Fruit fly (Drosophila melanogaster) whole organism, embryonic: ENCODE results near the gene CG31076.

Experiments
- Atf6 ChIP-seq: fragments of 200-800 bp; sonication (Bioruptor generic); IDR thresholded peaks from 2 replicates; pipeline ENCODE4 v1.3.6; 2022; ENCODE audit warnings: missing biosample characterization, missing genetic modification characterization
- CG11696 ChIP-seq: fragments of 200-800 bp; sonication (Bioruptor generic); IDR thresholded peaks from 2 replicates; pipeline ENCODE4 v1.3.6; 2022; ENCODE audit warnings: missing biosample characterization, missing genetic modification characterization
- CG12219 ChIP-seq: fragments of 200-800 bp; sonication (Bioruptor generic); optimal IDR thresholded peaks from 3 replicates; lab custom pipeline; 2018; ENCODE audit warnings: missing biosample characterization, mild to moderate bottlenecking, missing genetic modification characterization
- CG15479 ChIP-seq: fragments of 200-800 bp; sonication (Bioruptor generic); optimal IDR thresholded peaks from 3 replicates; lab custom pipeline; 2019; ENCODE audit warnings: missing biosample characterization, mild to moderate bottlenecking, missing genetic modification characterization, moderate library complexity
- CG15514 ChIP-seq: fragments of 200-800 bp; sonication (Bioruptor generic); optimal IDR thresholded peaks from 3 replicates; lab custom pipeline; 2017; ENCODE audit warnings: missing biosample characterization, missing genetic modification characterization, mild to moderate bottlenecking, moderate library complexity, missing genetic modification reagents
- CG15696 ChIP-seq: fragments of 200-800 bp; sonication (Bioruptor generic); optimal IDR thresholded peaks from 2 replicates; lab custom pipeline; 2019; ENCODE audit warnings: missing biosample characterization, mild to moderate bottlenecking, missing genetic modification characterization, moderate library complexity
- CG17328 ChIP-seq: fragments of 200-800 bp; sonication (Bioruptor generic); IDR thresholded peaks from 2 replicates; pipeline ENCODE4 v1.3.6; 2022; ENCODE audit warnings: missing biosample characterization, missing genetic modification characterization
- CG2199 ChIP-seq: fragments of 200-800 bp; sonication (Bioruptor generic); IDR thresholded peaks from 3 replicates; pipeline ENCODE4 v1.3.6; 2022; ENCODE audit warnings: missing biosample characterization, missing genetic modification characterization
- CG2678 ChIP-seq: fragments of 200-800 bp; sonication (Bioruptor generic); optimal IDR thresholded peaks from 3 replicates; lab custom pipeline; 2019; ENCODE audit warnings: missing biosample characterization, mild to moderate bottlenecking, missing genetic modification characterization, moderate library complexity
- CG30403 ChIP-seq: fragments of 200-800 bp; sonication (Bioruptor generic); optimal IDR thresholded peaks from 3 replicates; lab custom pipeline; 2016; ENCODE audit warnings: missing biosample characterization, missing genetic modification characterization
- CG5180 ChIP-seq: fragments of 200-800 bp; sonication (Bioruptor generic); optimal IDR thresholded peaks from 3 replicates; lab custom pipeline; 2017; ENCODE audit warnings: missing biosample characterization, missing genetic modification characterization, mild to moderate bottlenecking, moderate library complexity, missing genetic modification reagents
- CG6272 ChIP-seq: fragments of 200-800 bp; sonication (Bioruptor generic); IDR thresholded peaks from 2 replicates; pipeline ENCODE4 v1.3.6; 2022; ENCODE audit warnings: missing biosample characterization, missing genetic modification characterization
- CG7271 ChIP-seq: fragments of 200-800 bp; sonication (Bioruptor generic); optimal IDR thresholded peaks from 2 replicates; lab custom pipeline; 2018; ENCODE audit warnings: missing biosample characterization, mild to moderate bottlenecking, missing genetic modification characterization, moderate library complexity
- CG7786 ChIP-seq: fragments of 200-800 bp; sonication (Bioruptor generic); optimal IDR thresholded peaks from 2 replicates; lab custom pipeline; 2016; ENCODE audit warnings: missing biosample characterization, missing genetic modification characterization
- CG9932 ChIP-seq: fragments of 200-800 bp; sonication (Bioruptor generic); IDR thresholded peaks from 2 replicates; pipeline ENCODE4 v1.3.6; 2022; ENCODE audit warnings: missing biosample characterization, missing genetic modification characterization
- Camta ChIP-seq: fragments of 200-800 bp; sonication (Bioruptor generic); optimal IDR thresholded peaks from 2 replicates; lab custom pipeline; 2016; ENCODE audit warnings: missing biosample characterization, missing genetic modification characterization
- Dll ChIP-seq: fragments of 200-800 bp; sonication (Bioruptor generic); IDR thresholded peaks from 4 replicates; pipeline ENCODE4 v1.3.6; 2022; ENCODE audit warnings: missing biosample characterization, missing genetic modification characterization; ENCODE audit not compliant: partially characterized antibody
- Eip74EF ChIP-seq, 2 experiments: fragments of 200-800 bp in 1 of 2; fragments of >200 bp in 1 of 2; sonication (Bioruptor generic) in 1 of 2; optimal IDR thresholded peaks; 2 replicates each; lab custom pipeline; 2017 to 2019; ENCODE audit warnings: missing biosample characterization in 2 of 2, missing genetic modification characterization in 2 of 2, mild to moderate bottlenecking in 1 of 2, moderate library complexity in 1 of 2
- H15 ChIP-seq: fragments of 200-800 bp; sonication (Bioruptor generic); IDR thresholded peaks from 3 replicates; pipeline ENCODE4 v1.3.6; 2022; ENCODE audit warnings: missing biosample characterization, missing genetic modification characterization
- Jarid2 ChIP-seq: fragments of 200-800 bp; sonication (Bioruptor generic); optimal IDR thresholded peaks from 3 replicates; lab custom pipeline; 2017; ENCODE audit warnings: mild to moderate bottlenecking, missing biosample characterization, missing genetic modification reagents, missing genetic modification characterization
- Med ChIP-seq: fragments of 200-800 bp; sonication (Bioruptor generic); peaks from one replicate; lab custom pipeline; 2016; ENCODE audit warnings: missing biosample characterization, missing genetic modification characterization, mild to moderate bottlenecking, inconsistent platforms, moderate library complexity
- Rfx ChIP-seq: fragments of 200-800 bp; sonication (Bioruptor generic); IDR thresholded peaks from 2 replicates; pipeline ENCODE4 v1.3.6; 2022; ENCODE audit warnings: missing biosample characterization, missing genetic modification characterization
- Scr ChIP-seq: fragments of 200-800 bp; sonication (Bioruptor generic); IDR thresholded peaks from 2 replicates; pipeline ENCODE4 v1.3.6; 2022; ENCODE audit warnings: missing biosample characterization, missing genetic modification characterization; ENCODE audit not compliant: partially characterized antibody
- Sin3A ChIP-seq: fragments of >200 bp; optimal IDR thresholded peaks from 2 replicates; lab custom pipeline; 2018
- chinmo ChIP-seq: fragments of 200-800 bp; sonication (Bioruptor generic); IDR thresholded peaks from 4 replicates; pipeline ENCODE4 v1.3.6; 2022; ENCODE audit warnings: missing biosample characterization, missing genetic modification characterization; ENCODE audit not compliant: partially characterized antibody
- crp ChIP-seq, 2 experiments: fragments of 200-800 bp; sonication (Bioruptor generic); optimal IDR thresholded peaks; 2 replicates in 1 of 2; 3 replicates in 1 of 2; lab custom pipeline; 2017; ENCODE audit warnings: missing biosample characterization in 2 of 2, missing genetic modification characterization in 2 of 2, mild to moderate bottlenecking in 1 of 2, moderate library complexity in 1 of 2
- en ChIP-seq: fragments of 200-800 bp; sonication (Bioruptor generic); optimal IDR thresholded peaks from 2 replicates; lab custom pipeline; 2016; ENCODE audit warnings: missing biosample characterization, missing genetic modification characterization
- esg ChIP-seq: fragments of 200-800 bp; sonication (Bioruptor generic); conservative IDR thresholded peaks from 2 replicates; pipeline ENCODE4 v1.3.6; 2022; ENCODE audit warnings: missing biosample characterization, missing genetic modification characterization
- exex ChIP-seq: fragments of 200-800 bp; sonication (Bioruptor generic); optimal IDR thresholded peaks from 4 replicates; lab custom pipeline; 2018; ENCODE audit warnings: missing biosample characterization, mild to moderate bottlenecking, missing genetic modification characterization, moderate library complexity
- fru ChIP-seq: fragments of >200 bp; optimal IDR thresholded peaks from 2 replicates; lab custom pipeline; 2017
- grn ChIP-seq: fragments of 200-800 bp; sonication (Bioruptor generic); optimal IDR thresholded peaks from 3 replicates; lab custom pipeline; 2017; ENCODE audit warnings: missing biosample characterization, missing genetic modification characterization
- gro ChIP-seq: fragments of 200-800 bp; sonication (Bioruptor generic); optimal IDR thresholded peaks from 2 replicates; lab custom pipeline; 2016; ENCODE audit warnings: missing biosample characterization, missing genetic modification characterization
- gt ChIP-seq: fragments of 200-800 bp; sonication (Bioruptor generic); IDR thresholded peaks from 2 replicates; pipeline ENCODE4 v1.3.6; 2022; ENCODE audit warnings: missing biosample characterization, missing genetic modification characterization
- kay ChIP-seq: fragments of 200-800 bp; sonication (Bioruptor generic); optimal IDR thresholded peaks from 2 replicates; lab custom pipeline; 2016; ENCODE audit warnings: missing biosample characterization, missing genetic modification characterization
- ken ChIP-seq: fragments of 200-800 bp; sonication (Bioruptor generic); IDR thresholded peaks from 3 replicates; pipeline ENCODE4 v1.3.6; 2022; ENCODE audit warnings: missing biosample characterization, missing genetic modification characterization
- mirr ChIP-seq: fragments of 200-800 bp; sonication (Bioruptor generic); optimal IDR thresholded peaks from 3 replicates; lab custom pipeline; 2018; ENCODE audit warnings: missing biosample characterization, mild to moderate bottlenecking, missing genetic modification characterization
- oc ChIP-seq: fragments of 200-800 bp; sonication (Bioruptor generic); optimal IDR thresholded peaks from 2 replicates; lab custom pipeline; 2018; ENCODE audit warnings: missing biosample characterization, mild to moderate bottlenecking, missing genetic modification characterization, moderate library complexity
- pb ChIP-seq: fragments of 200-800 bp; sonication (Bioruptor generic); optimal IDR thresholded peaks from 3 replicates; lab custom pipeline; 2016; ENCODE audit warnings: missing biosample characterization, missing genetic modification characterization
- pho ChIP-seq: fragments of 200-800 bp; sonication (Bioruptor generic); optimal IDR thresholded peaks from 2 replicates; lab custom pipeline; 2016; ENCODE audit warnings: missing biosample characterization, missing genetic modification characterization
- ranshi ChIP-seq: fragments of 200-800 bp; sonication (Bioruptor generic); IDR thresholded peaks from 2 replicates; pipeline ENCODE4 v1.3.6; 2022; ENCODE audit warnings: missing biosample characterization, missing genetic modification characterization
- sd ChIP-seq: fragments of 200-800 bp; sonication (Bioruptor generic); optimal IDR thresholded peaks from 3 replicates; lab custom pipeline; 2018; ENCODE audit warnings: missing biosample characterization, mild to moderate bottlenecking, missing genetic modification characterization, moderate library complexity
- sens ChIP-seq: fragments of 200-800 bp; sonication (Bioruptor generic); peaks from one replicate; lab custom pipeline; 2016; ENCODE audit warnings: missing biosample characterization, missing genetic modification characterization
- sob ChIP-seq: fragments of 200-800 bp; sonication (Bioruptor generic); IDR thresholded peaks from 2 replicates; pipeline ENCODE4 v1.3.6; 2022; ENCODE audit warnings: missing biosample characterization, missing genetic modification characterization
- sqz ChIP-seq: fragments of 200-800 bp; sonication (Bioruptor generic); optimal IDR thresholded peaks from 3 replicates; lab custom pipeline; 2018; ENCODE audit warnings: missing biosample characterization, mild to moderate bottlenecking, missing genetic modification characterization
- ssp ChIP-seq: fragments of 200-800 bp; sonication (Bioruptor generic); IDR thresholded peaks from 2 replicates; pipeline ENCODE4 v1.3.6; 2022; ENCODE audit warnings: missing biosample characterization, missing genetic modification characterization
- tna ChIP-seq: fragments of 200-800 bp; sonication (Bioruptor generic); IDR thresholded peaks from 2 replicates; pipeline ENCODE4 v1.3.6; 2022; ENCODE audit warnings: missing biosample characterization, missing genetic modification characterization; ENCODE audit not compliant: partially characterized antibody
- unc-4 ChIP-seq: fragments of 200-800 bp; sonication (Bioruptor generic); IDR thresholded peaks from 2 replicates; pipeline ENCODE4 v1.3.6; 2022; ENCODE audit warnings: missing biosample characterization, missing genetic modification characterization; ENCODE audit not compliant: partially characterized antibody
- vvl ChIP-seq: fragments of 200-800 bp; sonication (Bioruptor generic); IDR thresholded peaks from 2 replicates; pipeline ENCODE4 v1.3.6; 2022; ENCODE audit warnings: missing biosample characterization, missing genetic modification characterization

The CG31076 gene

DNA sequence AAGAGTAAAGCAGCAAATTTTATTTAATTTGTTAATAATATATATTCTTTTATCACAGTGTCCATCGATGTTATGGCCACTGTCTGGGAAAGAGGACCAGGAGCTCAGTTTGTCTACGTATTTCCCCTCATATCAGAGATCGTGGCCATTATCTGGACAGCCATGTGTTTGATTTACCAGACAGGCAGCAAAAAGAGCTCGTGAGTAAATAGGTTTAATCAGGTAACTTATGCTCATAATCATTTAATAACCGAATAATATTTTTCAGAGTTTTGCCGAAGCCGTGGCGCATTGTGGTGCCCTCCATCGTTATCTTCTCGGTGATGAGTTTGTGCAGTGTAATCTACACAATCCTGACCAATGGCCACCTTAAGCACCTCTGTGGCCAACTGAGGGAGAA lies 5.2 kb downstream of the CG31076 start:
- peak; percentile 77 for TF ChIP-seq exex (tag; lab: Kevin White, UChicago)
- no peak for TF ChIP-seq CG6272 (GFP tag; lab: Robert Waterston, UW)
- no peak for TF ChIP-seq CG7786 (GFP tag; lab: Kevin White, UChicago)
- peak; percentile 52 for TF ChIP-seq grn (GFP tag; lab: Kevin White, UChicago)

DNA sequence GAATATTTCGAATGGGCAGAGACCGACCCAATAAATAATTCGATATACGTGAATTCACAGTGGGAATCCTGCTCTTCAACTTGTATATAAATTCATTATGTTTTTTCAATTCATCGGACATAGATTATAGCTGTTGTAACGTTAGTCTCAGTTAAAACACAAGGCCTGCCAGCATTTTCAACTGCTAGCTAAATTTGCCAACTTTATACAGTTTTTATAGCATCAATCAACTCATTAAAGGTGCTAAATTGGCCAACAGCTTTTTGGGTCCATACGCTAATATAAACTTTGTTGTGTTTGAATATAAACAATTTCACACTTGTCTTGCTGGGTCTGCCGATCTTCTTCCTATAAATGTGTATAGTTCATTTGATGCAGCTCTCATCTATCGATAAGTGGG lies 7.5 kb downstream of the CG31076 start:
- TF ChIP-seq ssp (GFP tag; lab: Robert Waterston, UW): no peak
- TF ChIP-seq ken (GFP tag; lab: Robert Waterston, UW): no peak
- no peak for TF ChIP-seq esg (GFP tag; lab: Robert Waterston, UW)
- no peak for TF ChIP-seq vvl (GFP tag; lab: Robert Waterston, UW)
- peak; percentile 52 for TF ChIP-seq Med (GFP tag; lab: Kevin White, UChicago)
- no peak for TF ChIP-seq crp (GFP tag; optimal IDR thresholded peaks at IDR 0.05; lab: Kevin White, UChicago)
- peak; percentile 62 for TF ChIP-seq gro (GFP tag; lab: Kevin White, UChicago)
- TF ChIP-seq CG17328 (GFP tag; lab: Robert Waterston, UW): no peak
- no peak for TF ChIP-seq unc-4 (GFP tag; lab: Robert Waterston, UW)
- no peak for TF ChIP-seq Dll (GFP tag; lab: Robert Waterston, UW)
- no peak for TF ChIP-seq CG15479 (GFP tag; lab: Kevin White, UChicago)
- peak; percentile 23 for TF ChIP-seq sd (tag; lab: Kevin White, UChicago)
- TF ChIP-seq Atf6 (GFP tag; lab: Robert Waterston, UW): peak; percentile 18; the same call in 1 of the 2 replicates
- TF ChIP-seq chinmo (GFP tag; lab: Robert Waterston, UW): 0 out of 4 replicates have a peak, but pooled peaks have one; percentile 50
- TF ChIP-seq Eip74EF (GFP tag; optimal IDR thresholded peaks at IDR 0.05; lab: Kevin White, UChicago): peak in 1 of 2 experiments; percentile 13
- no peak for TF ChIP-seq pho
- TF ChIP-seq CG11696 (GFP tag; lab: Robert Waterston, UW): no peak
- peak; percentile 17 for TF ChIP-seq CG2678
- no peak for TF ChIP-seq CG7271 (tag; lab: Kevin White, UChicago)
- TF ChIP-seq Scr: no peak
- TF ChIP-seq Camta (GFP tag; lab: Kevin White, UChicago): no peak
- no peak for TF ChIP-seq mirr
- TF ChIP-seq CG30403 (GFP tag; lab: Kevin White, UChicago): no peak
- no peak for TF ChIP-seq sqz (GFP tag; lab: Kevin White, UChicago)
- no peak for TF ChIP-seq CG2199

DNA sequence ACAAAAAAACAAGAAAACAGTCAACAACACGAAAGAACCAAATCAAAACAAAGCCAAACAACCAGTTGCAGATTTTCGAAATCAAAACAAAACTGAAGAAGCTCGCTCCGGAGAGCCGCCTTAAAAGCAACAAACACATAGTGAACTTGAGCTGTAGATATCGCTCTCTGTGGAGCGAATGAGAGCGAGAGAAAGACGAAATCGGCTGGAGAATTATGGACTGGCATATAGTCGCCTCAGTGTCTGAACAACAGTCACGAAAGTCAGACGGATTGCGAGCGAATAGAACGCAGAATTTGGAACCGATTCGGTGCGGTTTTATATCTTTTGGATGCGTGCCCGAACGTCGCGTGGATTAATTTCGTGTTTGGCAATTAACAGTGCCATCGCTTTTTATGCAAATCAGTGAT lies 9.4 kb downstream of the CG31076 start:
- TF ChIP-seq Eip74EF (GFP tag; optimal IDR thresholded peaks at IDR 0.05; lab: Kevin White, UChicago) (peak in 1 of 2 experiments; percentile 33), chinmo (GFP tag; lab: Robert Waterston, UW) (peak; percentile 93; the same call in 3 of the 4 replicates), sd (tag; lab: Kevin White, UChicago) (peak; percentile 74), CG15696 (tag; lab: Kevin White, UChicago) (no peak), CG15514 (GFP tag; lab: Kevin White, UChicago) (peak; percentile 6), CG12219 (GFP tag; lab: Kevin White, UChicago) (no peak), crp (GFP tag; optimal IDR thresholded peaks at IDR 0.05; lab: Kevin White, UChicago) (no peak), sens (GFP tag; lab: Kevin White, UChicago) (peak; percentile 56), sob (GFP tag; lab: Robert Waterston, UW) (peak; percentile 32; the same call in 1 of the 2 replicates), pb (GFP tag; lab: Kevin White, UChicago) (peak; percentile 19), Rfx (GFP tag; lab: Robert Waterston, UW) (peak; percentile 46; the same call in 1 of the 2 replicates), ranshi (GFP tag; lab: Robert Waterston, UW) (no peak; the same call in 1 of the 2 replicates), CG5180 (GFP tag; lab: Kevin White, UChicago) (no peak), en (no peak), gt (GFP tag; lab: Robert Waterston, UW) (no peak), fru (lab: Kevin White, UChicago) (no peak), Jarid2 (peak; percentile 88), CG9932 (GFP tag; lab: Robert Waterston, UW) (peak; percentile 26; the same call in 1 of the 2 replicates), Sin3A (lab: Kevin White, UChicago) (no peak), kay (no peak), CG15479 (GFP tag; lab: Kevin White, UChicago) (no peak), tna (GFP tag; lab: Robert Waterston, UW) (peak; percentile 68), H15 (GFP tag; lab: Robert Waterston, UW) (no peak), oc (tag; lab: Kevin White, UChicago) (peak; percentile 84)
